Worm (Caenorhabditis elegans): ENCODE results near the gene Y43F8B.18.

Gene Y43F8B.18

DNA sequence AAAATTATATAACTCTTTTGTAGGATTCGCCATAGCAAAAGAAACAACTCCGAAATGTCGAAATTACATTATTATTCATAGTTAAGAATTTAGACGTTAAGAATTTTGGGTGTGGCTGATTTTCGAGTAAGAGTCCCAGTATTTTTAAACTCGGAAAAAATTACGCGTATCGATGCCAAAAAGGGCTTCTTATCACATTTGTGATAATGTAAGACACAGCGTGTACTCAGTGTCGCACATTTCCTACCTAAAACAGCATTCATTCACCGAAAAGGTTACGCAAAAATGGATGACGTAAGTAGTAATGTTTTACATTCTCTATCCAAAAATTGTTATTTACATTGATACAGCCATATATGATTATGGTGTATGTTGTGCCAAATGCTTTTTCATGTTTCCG is 36.2 kb upstream of the Y43F8B.18 start, which contains the start of gene M04C3.5:
Gene M04C3.5 (plus strand): TSS at position 190 of the 400 bp plus-strand sequence.
- no peak for TF ChIP-seq zip-4 (GFP tag; optimal IDR thresholded peaks at IDR 0.05)
- TF ChIP-seq nhr-76 (tag; optimal IDR thresholded peaks at IDR 0.05), result no peak
- no peak for TF ChIP-seq ceh-82 (tag; optimal IDR thresholded peaks at IDR 0.05)
- TF ChIP-seq blmp-1 (tag; optimal IDR thresholded peaks at IDR 0.05), result no peak
- no peak for TF ChIP-seq mef-2 (tag; optimal IDR thresholded peaks at IDR 0.05)

DNA sequence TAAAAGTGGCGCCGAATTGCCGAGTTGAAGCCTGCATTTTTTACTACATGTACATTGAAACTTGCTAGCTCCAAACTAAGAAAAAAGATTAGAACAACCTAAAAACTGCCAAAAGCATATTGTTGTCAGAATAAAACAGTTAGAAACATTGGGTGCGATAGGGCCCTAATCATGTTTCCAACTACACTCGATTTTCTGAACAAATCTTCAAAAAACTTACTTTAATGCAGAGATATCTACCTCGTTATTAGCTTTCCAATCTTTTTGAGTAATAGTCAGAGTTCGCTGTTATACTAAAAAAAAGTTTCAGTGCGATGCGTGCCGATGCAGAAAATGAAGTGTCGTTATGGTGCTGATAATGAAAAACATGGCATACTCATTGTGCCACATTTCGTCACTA is 30.1 kb upstream of the Y43F8B.18 start, which contains the start of the genes Y43F8B.13 and Y43F8B.14:
Gene Y43F8B.13 (plus strand): TSS at position 301 of the 400 bp plus-strand sequence.
Gene Y43F8B.14 (minus strand): TSS at position 322 of the 400 bp plus-strand sequence.
- TF ChIP-seq lin-35 (GFP tag; optimal IDR thresholded peaks at IDR 0.05) (no peak), ama-1 (optimal IDR thresholded peaks at IDR 0.05) (no peak), Y116A8C.19 (tag; optimal IDR thresholded peaks at IDR 0.05; ENCODE audit: borderline replicate concordance) (no peak), pag-3 (tag; optimal IDR thresholded peaks at IDR 0.05; ENCODE audit: borderline replicate concordance, insufficient read depth) (no peak), unc-30 (tag; optimal IDR thresholded peaks at IDR 0.05) (no peak), ets-5 (GFP tag; IDR thresholded peaks at IDR 0.05) (no peak), efl-3 (GFP tag; optimal IDR thresholded peaks at IDR 0.05) (no peak), zip-4 (GFP tag; optimal IDR thresholded peaks at IDR 0.05) (no peak), aly-2 (tag; optimal IDR thresholded peaks at IDR 0.05) (no peak), sup-37 (GFP tag; optimal IDR thresholded peaks at IDR 0.05) (no peak), tlp-1 (tag; optimal IDR thresholded peaks at IDR 0.05) (no peak), ceh-90 (tag; optimal IDR thresholded peaks at IDR 0.05) (no peak)

DNA sequence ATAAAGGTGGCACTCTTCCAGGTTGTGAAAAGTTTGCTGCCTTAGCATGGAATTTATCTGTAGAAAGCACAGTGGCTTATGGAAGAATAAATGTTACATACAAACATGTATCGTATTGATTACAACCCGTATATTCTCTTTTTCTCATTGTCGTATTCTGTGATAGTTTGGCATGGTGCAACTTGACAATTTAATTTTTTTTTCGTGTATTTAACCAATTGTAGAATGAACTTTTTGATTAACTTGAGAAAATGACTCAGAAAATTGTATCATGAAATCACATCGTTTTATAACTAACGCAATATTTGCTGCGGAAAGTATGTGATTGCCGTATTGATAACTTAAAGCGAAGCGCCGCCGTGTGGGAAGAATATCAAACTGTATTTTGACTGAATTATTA is 28.7 kb upstream of the Y43F8B.18 start, which contains the start of gene Y43F8B.24:
Gene Y43F8B.24 (plus strand): TSS at position 301 of the 400 bp plus-strand sequence.
- TF ChIP-seq efl-1 (optimal IDR thresholded peaks at IDR 0.05) (no peak), efl-1 (GFP tag; optimal IDR thresholded peaks at IDR 0.05 in 1 of 2) (peak in 1 of 2 experiments; percentile 52), hlh-4 (tag; optimal IDR thresholded peaks at IDR 0.05) (no peak), ztf-11 (tag; optimal IDR thresholded peaks at IDR 0.05) (no peak), nhr-76 (tag; optimal IDR thresholded peaks at IDR 0.05) (no peak)

DNA sequence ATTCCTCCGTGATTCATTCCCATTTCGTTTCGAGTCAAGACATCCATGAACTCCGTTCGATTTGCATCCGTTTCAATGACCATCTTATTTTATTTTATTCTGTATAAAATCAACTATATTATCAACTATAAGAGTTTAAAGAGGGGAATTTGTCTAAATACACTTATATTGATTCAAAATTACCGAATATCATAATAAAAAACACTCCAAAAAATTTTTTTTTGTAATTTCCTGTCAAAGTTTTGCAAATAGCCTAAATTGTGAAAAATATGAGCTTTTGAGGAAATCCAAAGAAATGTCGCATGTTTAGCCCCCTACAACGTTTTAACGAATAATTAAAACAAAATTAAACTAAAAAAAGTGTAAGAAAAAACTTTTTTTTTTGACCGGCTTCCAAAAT is 23.8 kb upstream of the Y43F8B.18 start, which contains the start of gene Y43F8B.15:
Gene Y43F8B.15 (minus strand): TSS at position 101 of the 400 bp plus-strand sequence.
- TF ChIP-seq fos-1 (tag; optimal IDR thresholded peaks at IDR 0.05) (no peak), aly-2 (tag; optimal IDR thresholded peaks at IDR 0.05) (no peak), zip-4 (GFP tag; optimal IDR thresholded peaks at IDR 0.05) (no peak), swsn-7 (tag; optimal IDR thresholded peaks at IDR 0.05) (no peak), grh-1 (GFP tag; IDR thresholded peaks at IDR 0.05) (no peak), nhr-84 (tag; optimal IDR thresholded peaks at IDR 0.05) (no peak), nhr-12 (tag; optimal IDR thresholded peaks at IDR 0.05) (no peak), blmp-1 (tag; optimal IDR thresholded peaks at IDR 0.05) (no peak), lin-15B (tag; optimal IDR thresholded peaks at IDR 0.05) (no peak), efl-3 (GFP tag; optimal IDR thresholded peaks at IDR 0.05) (no peak), nhr-76 (tag; optimal IDR thresholded peaks at IDR 0.05) (no peak), fkh-10 (GFP tag; optimal IDR thresholded peaks at IDR 0.05) (no peak)

DNA sequence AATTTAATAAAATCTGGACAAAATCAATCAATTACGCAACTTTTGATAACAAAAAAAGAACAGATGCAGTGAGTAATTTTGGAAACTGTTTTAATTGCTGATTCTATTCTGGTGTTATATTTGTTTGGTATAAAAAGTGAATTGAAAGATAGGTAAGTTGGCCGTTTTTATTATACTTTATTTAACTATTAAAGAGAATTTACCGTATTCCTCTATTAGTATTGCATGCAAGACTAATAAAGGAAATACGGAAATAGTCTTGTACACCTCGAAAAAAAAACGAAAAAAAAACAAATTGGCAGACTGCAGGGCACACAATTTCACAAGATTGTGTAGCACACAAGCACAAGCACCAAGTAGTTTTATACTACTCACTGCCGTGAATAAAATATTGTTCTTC is 23.2 kb upstream of the Y43F8B.18 start, which contains the start of gene Y43F8B.25:
Gene Y43F8B.25 (plus strand): TSS at position 301 of the 400 bp plus-strand sequence.
- no peak for TF ChIP-seq ztf-11 (tag; optimal IDR thresholded peaks at IDR 0.05)
- TF ChIP-seq ceh-63 (GFP tag; optimal IDR thresholded peaks at IDR 0.05), result no peak
- no peak for TF ChIP-seq mab-9 (GFP tag; IDR thresholded peaks at IDR 0.05)
- no peak for TF ChIP-seq nhr-47 (tag; optimal IDR thresholded peaks at IDR 0.05)
- no peak for TF ChIP-seq mep-1 (tag; optimal IDR thresholded peaks at IDR 0.05)
- TF ChIP-seq unc-86 (tag; optimal IDR thresholded peaks at IDR 0.05), result no peak
- no peak for TF ChIP-seq zag-1 (tag; optimal IDR thresholded peaks at IDR 0.05)
- no peak for TF ChIP-seq C34B4.2 (tag; optimal IDR thresholded peaks at IDR 0.05)
- TF ChIP-seq lsy-2 (tag; optimal IDR thresholded peaks at IDR 0.05), result no peak
- TF ChIP-seq tlp-1 (tag; optimal IDR thresholded peaks at IDR 0.05), result no peak
- no peak for TF ChIP-seq elt-3 (tag; optimal IDR thresholded peaks at IDR 0.05)
- no peak for TF ChIP-seq lin-35 (GFP tag; optimal IDR thresholded peaks at IDR 0.05)
- no peak for TF ChIP-seq xbp-1 (tag; optimal IDR thresholded peaks at IDR 0.05)
- no peak for TF ChIP-seq ets-5 (GFP tag; IDR thresholded peaks at IDR 0.05)
- TF ChIP-seq nhr-19 (GFP tag; conservative IDR thresholded peaks at IDR 0.05), result no peak
- TF ChIP-seq nhr-12 (tag; optimal IDR thresholded peaks at IDR 0.05), result no peak
- TF ChIP-seq ceh-88 (GFP tag; IDR thresholded peaks at IDR 0.05), result no peak
- no peak for TF ChIP-seq lin-15B (tag; optimal IDR thresholded peaks at IDR 0.05)
- no peak for TF ChIP-seq ceh-90 (tag; optimal IDR thresholded peaks at IDR 0.05)

All from whole organism, L1 larva.